Worm (Caenorhabditis elegans): ENCODE results near the gene pat-4.

- TF ChIP-seq pha-4 (GFP tag; IDR thresholded peaks at IDR 0.05) (no peak), pha-4 (tag; optimal IDR thresholded peaks at IDR 0.05) (no peak), fos-1 (tag; optimal IDR thresholded peaks at IDR 0.05) (no peak), dve-1 (tag; optimal IDR thresholded peaks at IDR 0.05; ENCODE audit: insufficient read depth) (no peak), unc-62 (GFP tag; optimal IDR thresholded peaks at IDR 0.05 in 1 of 2) (no peak), unc-62 (tag; optimal IDR thresholded peaks at IDR 0.05) (no peak), ztf-11 (tag; optimal IDR thresholded peaks at IDR 0.05) (no peak), ceh-62 (tag; optimal IDR thresholded peaks at IDR 0.05) (no peak), snpc-4 (tag; optimal IDR thresholded peaks at IDR 0.05) (no peak), ces-1 (GFP tag; optimal IDR thresholded peaks at IDR 0.05) (no peak), mes-2 (tag; optimal IDR thresholded peaks at IDR 0.05; ENCODE audit: poor library complexity, severe bottlenecking) (no peak)
Observed at ce11 chrIII:61045-61444, 33.6 kb downstream of the pat-4 start, which contains the start of gene btb-5.

Data from whole organism, L4 larva.